Fruit fly (Drosophila melanogaster) whole organism, prepupa: ENCODE measurements around the gene Zip88E.

Experiments used
- CG7368 ChIP-seq: fragments of 200-800 bp; sonication (Bioruptor generic); optimal IDR thresholded peaks from 3 replicates; lab custom pipeline; 2016; ENCODE audit warnings: missing biosample characterization, missing genetic modification characterization
- CG8119 ChIP-seq: fragments of 200-800 bp; sonication (Bioruptor generic); IDR thresholded peaks from 3 replicates; pipeline ENCODE4 v1.3.6; 2022; ENCODE audit warnings: missing biosample characterization, missing genetic modification characterization
- CG9139 ChIP-seq: fragments of 200-800 bp; sonication (Bioruptor generic); optimal IDR thresholded peaks from 3 replicates; lab custom pipeline; 2017; ENCODE audit warnings: missing biosample characterization, mild to moderate bottlenecking, missing genetic modification characterization
- Eip75B ChIP-seq: fragments of 200-800 bp; sonication (Bioruptor generic); optimal IDR thresholded peaks from 3 replicates; lab custom pipeline; 2016; ENCODE audit warnings: missing biosample characterization, missing genetic modification characterization
- Ets21C ChIP-seq: fragments of 200-800 bp; sonication (Bioruptor generic); optimal IDR thresholded peaks from 3 replicates; lab custom pipeline; 2016; ENCODE audit warnings: missing biosample characterization, missing genetic modification characterization
- Hr39 ChIP-seq: fragments of 200-800 bp; sonication (Bioruptor generic); optimal IDR thresholded peaks from 2 replicates; lab custom pipeline; 2016; ENCODE audit warnings: missing biosample characterization, missing genetic modification characterization
- dac ChIP-seq: fragments of 200-800 bp; sonication (Bioruptor generic); optimal IDR thresholded peaks from 2 replicates; lab custom pipeline; 2017; ENCODE audit warnings: missing biosample characterization, mild to moderate bottlenecking, missing genetic modification characterization
- esn ChIP-seq: fragments of 200-800 bp; sonication (Bioruptor generic); optimal IDR thresholded peaks from 2 replicates; lab custom pipeline; 2016; ENCODE audit warnings: missing biosample characterization, mild to moderate bottlenecking, missing genetic modification characterization, moderate library complexity
- lz ChIP-seq: fragments of 200-800 bp; sonication (Bioruptor generic); optimal IDR thresholded peaks from 3 replicates; lab custom pipeline; 2016; ENCODE audit warnings: missing biosample characterization, missing genetic modification characterization
- svp ChIP-seq: fragments of 200-800 bp; sonication (Bioruptor generic); peaks from one replicate; lab custom pipeline; 2016; ENCODE audit warnings: missing biosample characterization, missing genetic modification characterization
- vri ChIP-seq: fragments of 200-800 bp; sonication (Bioruptor generic); optimal IDR thresholded peaks from 3 replicates; lab custom pipeline; 2016; ENCODE audit warnings: missing biosample characterization, mild to moderate bottlenecking, missing genetic modification characterization

- TF ChIP-seq dac (GFP tag; lab: Kevin White, UChicago), result no peak
- no peak for TF ChIP-seq CG7368
- TF ChIP-seq svp, result peak; percentile 2
- TF ChIP-seq Eip75B (GFP tag; lab: Kevin White, UChicago), result no peak
- no peak for TF ChIP-seq CG9139 (GFP tag; lab: Kevin White, UChicago)
- TF ChIP-seq vri (GFP tag; lab: Kevin White, UChicago), result no peak
- no peak for TF ChIP-seq CG8119 (GFP tag; lab: Robert Waterston, UW)
- TF ChIP-seq Hr39 (GFP tag; lab: Kevin White, UChicago), result no peak
- TF ChIP-seq esn (GFP tag; lab: Kevin White, UChicago), result no peak
- no peak for TF ChIP-seq lz (GFP tag; lab: Kevin White, UChicago)
- TF ChIP-seq Ets21C (GFP tag; lab: Kevin White, UChicago), result no peak
Measured at dm6 chr3R:15249735-15250134, 18.7 kb upstream of the Zip88E start, which contains the start of gene CG42404.
